Fruit fly (Drosophila melanogaster) whole organism, adult: Measurements from ENCODE around the gene f-cup.

ENCODE experiments used
- CG12768 ChIP-seq: fragments of 200-800 bp; sonication (Bioruptor generic); optimal IDR thresholded peaks from 2 replicates; lab custom pipeline; 2017; ENCODE audit warnings: missing biosample characterization, missing genetic modification characterization, mild to moderate bottlenecking, moderate library complexity, missing genetic modification reagents
- CG14711 ChIP-seq: fragments of 200-800 bp; sonication (Bioruptor generic); optimal IDR thresholded peaks from 2 replicates; lab custom pipeline; 2018; ENCODE audit warnings: missing biosample characterization, mild to moderate bottlenecking, missing genetic modification characterization, moderate library complexity
- CG7101 ChIP-seq: fragments of 200-800 bp; sonication (Bioruptor generic); optimal IDR thresholded peaks from 2 replicates; lab custom pipeline; 2018; ENCODE audit warnings: missing biosample characterization, mild to moderate bottlenecking, missing genetic modification characterization, moderate library complexity
- Clk ChIP-seq: fragments of 200-800 bp; sonication (Bioruptor generic); optimal IDR thresholded peaks from 2 replicates; lab custom pipeline; 2017; ENCODE audit warnings: missing biosample characterization, missing genetic modification characterization
- Crg-1 ChIP-seq: fragments of 200-800 bp; sonication (Bioruptor generic); optimal IDR thresholded peaks from 2 replicates; lab custom pipeline; 2016; ENCODE audit warnings: missing biosample characterization, missing genetic modification characterization
- pad ChIP-seq: fragments of 200-800 bp; sonication (Bioruptor generic); optimal IDR thresholded peaks from 3 replicates; lab custom pipeline; 2017; ENCODE audit warnings: missing biosample characterization, missing genetic modification characterization, mild to moderate bottlenecking, moderate library complexity, missing genetic modification reagents

dm6 chr3R:13720798-13721197, 20.2 kb upstream of the f-cup start:
- no peak for TF ChIP-seq CG12768 (GFP tag; lab: Kevin White, UChicago)
- no peak for TF ChIP-seq pad (GFP tag; lab: Kevin White, UChicago)
- TF ChIP-seq Crg-1 (GFP tag; lab: Kevin White, UChicago) = no peak
- no peak for TF ChIP-seq CG14711 (tag; lab: Kevin White, UChicago)
- TF ChIP-seq Clk (GFP tag; lab: Kevin White, UChicago) = no peak
- no peak for TF ChIP-seq CG7101 (tag; lab: Kevin White, UChicago)
